Worm (Caenorhabditis elegans) whole organism, L2 larva: ENCODE data around the gene npr-10.

Source experiments
- aly-2 ChIP-seq: fragments of 150-350 bp; optimal IDR thresholded peaks from 2 replicates; lab custom pipeline; 2014; ENCODE audit warnings: missing biosample characterization, missing genetic modification characterization
- blmp-1 ChIP-seq: sonication (generic microtip); optimal IDR thresholded peaks from 2 replicates; lab custom pipeline; 2017; ENCODE audit warnings: missing genetic modification characterization, mild to moderate bottlenecking, missing compliant biosample characterization, antibody characterized with exemption, moderate library complexity; ENCODE audit not compliant: insufficient read depth

ce11 chrX:12989205-12989604 lies 43.3 kb downstream of the npr-10 start, which contains the start of gene F11C1.7:
- TF ChIP-seq blmp-1 (tag; lab: Kevin White, UChicago), result no peak
- no peak for TF ChIP-seq aly-2 (tag; lab: Kevin White, UChicago)
